Fruit fly (Drosophila melanogaster) whole organism, pupa: ENCODE results near the gene CG9667.

ENCODE experiments used
- CG10348 ChIP-seq: fragments of 200-800 bp; sonication (Bioruptor generic); IDR thresholded peaks from 2 replicates; pipeline ENCODE4 v1.3.6; 2022; ENCODE audit warnings: missing biosample characterization, missing genetic modification characterization
- CG14655 ChIP-seq: fragments of 200-800 bp; sonication (Bioruptor generic); optimal IDR thresholded peaks from 3 replicates; lab custom pipeline; 2017; ENCODE audit warnings: mild to moderate bottlenecking, missing biosample characterization, missing genetic modification reagents, missing genetic modification characterization
- CG17806 ChIP-seq: fragments of 200-800 bp; sonication (Bioruptor generic); optimal IDR thresholded peaks from 2 replicates; lab custom pipeline; 2018; ENCODE audit warnings: missing biosample characterization, mild to moderate bottlenecking, missing genetic modification characterization, moderate library complexity
- CG32121 ChIP-seq: fragments of 200-800 bp; sonication (Bioruptor generic); IDR thresholded peaks from 2 replicates; pipeline ENCODE4 v1.3.6; 2022; ENCODE audit warnings: missing biosample characterization, missing genetic modification characterization
- CG34367 ChIP-seq: fragments of 200-800 bp; sonication (Bioruptor generic); optimal IDR thresholded peaks from 2 replicates; lab custom pipeline; 2018; ENCODE audit warnings: missing biosample characterization, mild to moderate bottlenecking, missing genetic modification characterization
- CG8301 ChIP-seq: fragments of 200-800 bp; sonication (Bioruptor generic); optimal IDR thresholded peaks from 2 replicates; lab custom pipeline; 2018; ENCODE audit warnings: missing biosample characterization, mild to moderate bottlenecking, missing genetic modification characterization
- CG9948 ChIP-seq: fragments of 200-800 bp; sonication (Bioruptor generic); optimal IDR thresholded peaks from 2 replicates; lab custom pipeline; 2018; ENCODE audit warnings: missing biosample characterization, mild to moderate bottlenecking, missing genetic modification characterization, moderate library complexity
- EcR ChIP-seq: fragments of 200-800 bp; sonication (Bioruptor generic); optimal IDR thresholded peaks from 3 replicates; lab custom pipeline; 2019; ENCODE audit warnings: missing biosample characterization, missing genetic modification characterization, mild to moderate bottlenecking, moderate library complexity, missing genetic modification reagents
- gl ChIP-seq: fragments of 200-800 bp; sonication (Bioruptor generic); optimal IDR thresholded peaks from 2 replicates; lab custom pipeline; 2018; ENCODE audit warnings: missing biosample characterization, mild to moderate bottlenecking, missing genetic modification characterization

DNA sequence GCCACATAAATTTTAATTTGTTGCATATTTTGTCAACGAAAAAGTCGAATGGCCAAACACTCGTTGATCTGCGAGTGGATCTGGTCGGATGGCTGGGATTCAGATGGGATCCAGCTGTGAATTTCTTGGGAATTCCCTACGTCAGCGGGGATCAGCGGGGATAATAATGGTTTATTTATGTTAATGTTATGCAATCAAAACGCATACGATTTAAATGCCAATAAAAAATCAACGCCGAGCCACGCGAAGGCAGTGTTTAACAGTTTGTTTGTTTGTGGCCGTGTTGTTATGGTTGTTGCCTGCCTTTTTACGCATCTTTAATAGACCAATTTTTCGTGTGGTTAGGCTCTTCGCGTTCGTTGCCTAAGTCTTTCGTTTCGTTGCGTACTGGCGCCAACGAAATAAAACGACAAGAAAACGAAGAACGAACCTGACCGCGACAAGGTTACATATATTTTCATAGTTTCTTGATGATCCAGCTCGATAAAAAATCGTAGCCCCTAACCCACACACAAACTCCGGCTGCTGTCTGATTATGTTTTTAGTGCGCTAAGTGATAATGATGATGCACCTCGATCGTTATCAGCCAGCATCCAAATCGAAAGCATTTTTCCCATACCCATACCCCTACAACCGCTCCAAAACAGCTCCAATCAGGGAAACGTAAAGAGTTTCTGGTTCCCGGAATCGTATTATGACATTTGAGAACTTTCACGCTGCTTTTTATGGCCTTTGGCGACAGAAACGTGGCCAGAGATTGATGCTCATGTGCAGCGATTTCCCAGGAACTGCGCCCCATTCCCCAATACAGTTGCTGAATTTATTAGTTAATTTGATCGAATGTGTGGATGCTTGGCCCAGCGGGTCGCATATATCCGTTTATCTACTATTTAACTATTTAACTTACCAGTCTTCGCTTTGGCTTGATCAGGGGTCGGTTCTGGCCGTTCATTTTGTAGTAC is 34.2 kb upstream of the CG9667 start:
- TF ChIP-seq EcR (GFP tag; lab: Kevin White, UChicago) (no peak), CG34367 (no peak), CG9948 (no peak), CG10348 (no peak), CG32121 (GFP tag; lab: Robert Waterston, UW) (no peak), CG17806 (no peak), CG8301 (tag; lab: Kevin White, UChicago) (no peak), CG14655 (GFP tag; lab: Kevin White, UChicago) (no peak), gl (tag; lab: Kevin White, UChicago) (no peak)
